Worm (Caenorhabditis elegans) whole organism, mixed stage, embryonic: ENCODE results near the gene F28C10.3.
A peak's percentile ranks its signal among the peaks of the same experiment; 100 is the strongest.

Experiments
- ham-2 ChIP-seq: fragments of 200-800 bp; sonication (Bioruptor generic); optimal IDR thresholded peaks from 2 replicates; lab custom pipeline; 2018; ENCODE audit warnings: mild to moderate bottlenecking, missing genetic modification characterization, missing compliant biosample characterization
- mab-5 ChIP-seq: fragments of 150-350 bp; optimal IDR thresholded peaks from 2 replicates; lab custom pipeline; 2014; ENCODE audit warnings: missing biosample characterization, missing genetic modification characterization
- mep-1 ChIP-seq: fragments of 150-350 bp; optimal IDR thresholded peaks from 2 replicates; lab custom pipeline; 2017; ENCODE audit warnings: missing biosample characterization, missing genetic modification reagents, missing genetic modification characterization, inconsistent platforms
- nhr-237 ChIP-seq: fragments of 150-350 bp; optimal IDR thresholded peaks from 2 replicates; lab custom pipeline; 2014; ENCODE audit warnings: missing biosample characterization, missing genetic modification characterization

DNA sequence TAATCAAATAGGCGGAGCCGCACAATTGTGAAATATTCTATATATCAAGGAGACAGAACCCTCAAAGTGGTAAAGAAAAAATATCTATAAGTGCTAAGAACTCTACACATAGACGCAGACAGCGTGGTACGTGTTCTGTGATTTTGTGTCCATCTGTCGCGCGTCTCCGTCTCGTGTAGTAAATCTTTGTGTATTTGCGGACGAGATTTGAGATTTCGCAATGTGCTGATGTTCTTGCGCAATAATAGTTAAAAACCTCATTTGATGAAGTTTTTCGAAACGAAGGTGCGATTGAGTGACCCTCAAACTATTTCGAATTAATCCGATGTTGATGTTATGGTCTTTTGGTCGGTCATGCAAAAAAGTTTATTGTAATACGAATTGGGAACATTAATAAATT lies 37.6 kb upstream of the F28C10.3 start:
- TF ChIP-seq mep-1 (no peak), ham-2 (no peak), nhr-237 (tag; lab: Kevin White, UChicago) (peak; percentile 38), mab-5 (tag; lab: Kevin White, UChicago) (no peak)
